Worm (Caenorhabditis elegans) whole organism, late embryonic: ENCODE measurements around the gene R09D1.13.

Source experiments
- ceh-34 ChIP-seq: sonication (generic microtip); optimal IDR thresholded peaks from 2 replicates; lab custom pipeline; 2016; ENCODE audit warnings: mild to moderate bottlenecking, missing genetic modification characterization, missing compliant biosample characterization
- eyg-1 ChIP-seq: sonication (generic microtip); optimal IDR thresholded peaks from 2 replicates; lab custom pipeline; 2016; ENCODE audit warnings: missing genotype, missing genetic modification characterization, missing compliant biosample characterization
- hlh-13 ChIP-seq: fragments of 200-800 bp; sonication (Bioruptor generic); optimal IDR thresholded peaks from 2 replicates; lab custom pipeline; 2018; ENCODE audit warnings: mild to moderate bottlenecking, missing genetic modification characterization, missing compliant biosample characterization
- lin-11 ChIP-seq: fragments of 200-800 bp; sonication (Bioruptor generic); optimal IDR thresholded peaks from 2 replicates; lab custom pipeline; 2018; ENCODE audit warnings: mild to moderate bottlenecking, missing genetic modification characterization, missing compliant biosample characterization
- nhr-11 ChIP-seq: fragments of 150-350 bp; optimal IDR thresholded peaks from 2 replicates; lab custom pipeline; 2014; ENCODE audit warnings: missing biosample characterization, missing genetic modification characterization
- nhr-232 ChIP-seq: sonication (generic microtip); optimal IDR thresholded peaks from 2 replicates; lab custom pipeline; 2016; ENCODE audit warnings: missing genetic modification characterization, missing compliant biosample characterization
- pag-3 ChIP-seq: sonication (generic microtip); optimal IDR thresholded peaks from 2 replicates; lab custom pipeline; 2016; ENCODE audit warnings: missing compliant biosample characterization, missing genetic modification characterization, borderline replicate concordance
- sdc-2 ChIP-seq: sonication (generic microtip); optimal IDR thresholded peaks from 2 replicates; lab custom pipeline; 2016; ENCODE audit warnings: missing genotype, missing genetic modification characterization, missing compliant biosample characterization
- tbx-2 ChIP-seq: sonication (generic microtip); optimal IDR thresholded peaks from 2 replicates; lab custom pipeline; 2016; ENCODE audit warnings: missing genetic modification characterization, missing compliant biosample characterization

- TF ChIP-seq sdc-2 (no peak), lin-11 (tag; lab: Kevin White, UChicago) (no peak), ceh-34 (tag; lab: Kevin White, UChicago) (no peak), eyg-1 (no peak), hlh-13 (no peak), nhr-11 (no peak), tbx-2 (tag; lab: Kevin White, UChicago) (no peak), nhr-232 (no peak), pag-3 (no peak)
Observed at ce11 chrII:9438227-9438626, 7.0 kb downstream of the R09D1.13 start, which contains the start of gene chil-13.
